Worm (Caenorhabditis elegans) whole organism, young adult: ENCODE results near the gene gsp-1.

Experiments
- B0336.3 ChIP-seq: fragments of 200-800 bp; sonication (Bioruptor generic); IDR thresholded peaks from 2 replicates; pipeline ENCODE4 v1.3.6; 2022; ENCODE audit warnings: missing genetic modification characterization, missing compliant biosample characterization
- ets-4 ChIP-seq: fragments of 200-800 bp; sonication (Bioruptor generic); optimal IDR thresholded peaks from 2 replicates; lab custom pipeline; 2018; ENCODE audit warnings: mild to moderate bottlenecking, missing genetic modification characterization, missing compliant biosample characterization
- unc-62 ChIP-seq: fragments of 150-350 bp; optimal IDR thresholded peaks from 2 replicates; lab custom pipeline; 2014; ENCODE audit warnings: missing biosample characterization, missing genetic modification reagents, missing genetic modification characterization

- TF ChIP-seq B0336.3 (GFP tag; lab: Robert Waterston, UW) (no peak), ets-4 (GFP tag; lab: Kevin White, UChicago) (no peak), unc-62 (no peak)
Observed at ce11 chrV:10727651-10728050, 45.4 kb downstream of the gsp-1 start.
